Worm (Caenorhabditis elegans): ENCODE data around the gene ceh-39.

Gene ceh-39

ce11 chrX:1845493-1845892 is 10.5 kb downstream of the ceh-39 start, which contains the start of gene T26C11.4:
T26C11.4 (minus strand) TSS chrX:1845546.
- TF ChIP-seq ZK337.2 (GFP tag; IDR thresholded peaks at IDR 0.05) (no peak), dpl-1 (GFP tag; optimal IDR thresholded peaks at IDR 0.05) (peak; percentile 69), F10B5.3 (tag; optimal IDR thresholded peaks at IDR 0.05) (no peak), ceh-28 (tag; optimal IDR thresholded peaks at IDR 0.05) (no peak), duxl-1 (tag; optimal IDR thresholded peaks at IDR 0.05; ENCODE audit: poor library complexity) (peak; percentile 55), hlh-11 (tag; optimal IDR thresholded peaks at IDR 0.05) (peak; percentile 11), mes-2 (tag; optimal IDR thresholded peaks at IDR 0.05; ENCODE audit: poor library complexity, severe bottlenecking) (peak; percentile 59)

- no peak for TF ChIP-seq dve-1 (tag; optimal IDR thresholded peaks at IDR 0.05; ENCODE audit: insufficient read depth)
- TF ChIP-seq mep-1 (tag; optimal IDR thresholded peaks at IDR 0.05) = no peak
- no peak for TF ChIP-seq fos-1 (tag; optimal IDR thresholded peaks at IDR 0.05)
- TF ChIP-seq nhr-6 (tag; optimal IDR thresholded peaks at IDR 0.05) = no peak
- peak; percentile 43 for TF ChIP-seq F10B5.3 (tag; optimal IDR thresholded peaks at IDR 0.05)
- peak; percentile 65; the same call in 1 of the 2 replicates for TF ChIP-seq dmd-8 (GFP tag; IDR thresholded peaks at IDR 0.05)
- TF ChIP-seq D1046.2 (GFP tag; IDR thresholded peaks at IDR 0.05) = peak; percentile 82
- 0 out of 2 replicates have a peak, but pooled peaks have one; percentile 37 for TF ChIP-seq zip-11 (GFP tag; IDR thresholded peaks at IDR 0.05)
- TF ChIP-seq T26A8.4 (GFP tag; IDR thresholded peaks at IDR 0.05) = peak; percentile 58; the same call in 1 of the 2 replicates
- TF ChIP-seq spr-3 (GFP tag; optimal IDR thresholded peaks at IDR 0.05) = peak; percentile 23
- TF ChIP-seq arid-1 (GFP tag; conservative IDR thresholded peaks at IDR 0.05) = peak; percentile 78
- TF ChIP-seq pha-4 (GFP tag; IDR thresholded peaks at IDR 0.05) = peak; percentile 85
- TF ChIP-seq pha-4 (tag; optimal IDR thresholded peaks at IDR 0.05) = no peak
- peak; percentile 75 for TF ChIP-seq Y75B8A.6 (GFP tag; IDR thresholded peaks at IDR 0.05)
- TF ChIP-seq nhr-102 (tag; optimal IDR thresholded peaks at IDR 0.05) = peak; percentile 56
- peak; percentile 2 for TF ChIP-seq zip-2 (tag; optimal IDR thresholded peaks at IDR 0.05)
- peak; percentile 33 for TF ChIP-seq aha-1 (tag)
- TF ChIP-seq jun-1 (tag; optimal IDR thresholded peaks at IDR 0.05) = peak; percentile 9
- peak; percentile 2 for TF ChIP-seq nhr-48 (tag; optimal IDR thresholded peaks at IDR 0.05)
- no peak for TF ChIP-seq snpc-4 (tag; optimal IDR thresholded peaks at IDR 0.05)
- peak in 1 of 2 experiments; percentile 54 for TF ChIP-seq hif-1 (tag; optimal IDR thresholded peaks at IDR 0.05)
- peak; percentile 66 for TF ChIP-seq set-16 (GFP tag; IDR thresholded peaks at IDR 0.05)
- TF ChIP-seq vab-7 (GFP tag; IDR thresholded peaks at IDR 0.05) = peak; percentile 83
- no peak for TF ChIP-seq lin-15B (tag; optimal IDR thresholded peaks at IDR 0.05)
- TF ChIP-seq unc-39 (tag; optimal IDR thresholded peaks at IDR 0.05) = no peak
- TF ChIP-seq skn-1 (tag; optimal IDR thresholded peaks at IDR 0.05) = no peak
- TF ChIP-seq attf-4 (tag; optimal IDR thresholded peaks at IDR 0.05) = no peak
- peak; percentile 2 to 74 for TF ChIP-seq daf-16 (GFP tag; optimal IDR thresholded peaks at IDR 0.05)
- TF ChIP-seq daf-16 (tag; optimal IDR thresholded peaks at IDR 0.05) = no peak
- TF ChIP-seq rbr-2 (tag; optimal IDR thresholded peaks at IDR 0.05) = peak; percentile 52
- no peak for TF ChIP-seq php-3 (GFP tag; IDR thresholded peaks at IDR 0.05)
- peak; percentile 72 for TF ChIP-seq Y5F2A.4 (GFP tag; optimal IDR thresholded peaks at IDR 0.05)
- TF ChIP-seq F44E2.7 (GFP tag; IDR thresholded peaks at IDR 0.05) = peak; percentile 73; the same call in 1 of the 2 replicates
- TF ChIP-seq cey-2 (tag; optimal IDR thresholded peaks at IDR 0.05; ENCODE audit: borderline replicate concordance, insufficient read depth) = no peak
- peak; percentile 86 for TF ChIP-seq tra-1 (GFP tag; IDR thresholded peaks at IDR 0.05)
- TF ChIP-seq snpc-1.2 (GFP tag; IDR thresholded peaks at IDR 0.05) = peak; percentile 84
- TF ChIP-seq ceh-44 (GFP tag; IDR thresholded peaks at IDR 0.05) = peak; percentile 64; the same call in 1 of the 2 replicates
- peak; percentile 73; the same call in 1 of the 2 replicates for TF ChIP-seq nhr-41 (GFP tag; IDR thresholded peaks at IDR 0.05)
- TF ChIP-seq madf-5 (GFP tag; IDR thresholded peaks at IDR 0.05) = peak; percentile 68 to 69; a peak in 1 of 4 replicates
- peak; percentile 91 for TF ChIP-seq lim-7 (GFP tag; IDR thresholded peaks at IDR 0.05)
- TF ChIP-seq F37D6.2 (tag; optimal IDR thresholded peaks at IDR 0.05) = peak; percentile 23
- TF ChIP-seq ceh-62 (tag; optimal IDR thresholded peaks at IDR 0.05) = no peak
- TF ChIP-seq ceh-82 (tag; optimal IDR thresholded peaks at IDR 0.05) = no peak
- TF ChIP-seq aly-2 (tag; optimal IDR thresholded peaks at IDR 0.05) = no peak
- TF ChIP-seq ceh-28 (tag; optimal IDR thresholded peaks at IDR 0.05) = no peak
Measured at ce11 chrX:1837703-1838102, 18.3 kb downstream of the ceh-39 start.
